Worm (Caenorhabditis elegans): ENCODE data around the gene M163.11.

ce11 chrX:14508823-14509259 lies 29.7 kb downstream of the M163.11 start:
- TF ChIP-seq tbx-2 (tag; optimal IDR thresholded peaks at IDR 0.05) (peak; percentile 58), lin-39 (tag; optimal IDR thresholded peaks at IDR 0.05) (peak; percentile 77), elt-2 (tag; optimal IDR thresholded peaks at IDR 0.05) (no peak), ceh-82 (tag; optimal IDR thresholded peaks at IDR 0.05) (peak in 2 of 3 experiments; percentile 10 to 21), grh-1 (GFP tag; IDR thresholded peaks at IDR 0.05) (peak; percentile 56; the same call in 1 of the 2 replicates), mep-1 (tag; optimal IDR thresholded peaks at IDR 0.05) (peak; percentile 85), lin-15B (tag; optimal IDR thresholded peaks at IDR 0.05) (no peak), nhr-12 (tag; optimal IDR thresholded peaks at IDR 0.05) (no peak), nhr-90 (tag; optimal IDR thresholded peaks at IDR 0.05; ENCODE audit: poor library complexity) (peak; percentile 35), zag-1 (tag; optimal IDR thresholded peaks at IDR 0.05) (no peak), blmp-1 (tag; optimal IDR thresholded peaks at IDR 0.05) (peak; percentile 85)
